Fruit fly (Drosophila melanogaster) whole organism, embryonic: ENCODE data around the gene CG42554.

Experiments
- ATbp ChIP-seq: fragments of 200-800 bp; sonication (Bioruptor generic); optimal IDR thresholded peaks from 2 replicates; lab custom pipeline; 2017; ENCODE audit warnings: missing biosample characterization, mild to moderate bottlenecking, missing genetic modification characterization, missing genetic modification reagents
- Asciz ChIP-seq: fragments of 200-800 bp; sonication (Bioruptor generic); optimal IDR thresholded peaks from 2 replicates; lab custom pipeline; 2017; ENCODE audit warnings: missing biosample characterization, mild to moderate bottlenecking, missing genetic modification characterization, missing genetic modification reagents
- B-H1 ChIP-seq: fragments of 200-800 bp; sonication (Bioruptor generic); IDR thresholded peaks from 3 replicates; pipeline ENCODE4 v1.3.6; 2022; ENCODE audit warnings: missing biosample characterization, missing genetic modification characterization
- CG11398 ChIP-seq: fragments of 200-800 bp; sonication (Bioruptor generic); optimal IDR thresholded peaks from 2 replicates; lab custom pipeline; 2016; ENCODE audit warnings: missing biosample characterization, missing genetic modification characterization
- CG14050 ChIP-seq: fragments of 200-800 bp; sonication (Bioruptor generic); IDR thresholded peaks from 3 replicates; pipeline ENCODE4 v1.3.6; 2022; ENCODE audit warnings: missing biosample characterization, missing genetic modification characterization
- CG14710 ChIP-seq: fragments of 200-800 bp; sonication (Bioruptor generic); optimal IDR thresholded peaks from 3 replicates; lab custom pipeline; 2019; ENCODE audit warnings: missing biosample characterization, mild to moderate bottlenecking, missing genetic modification characterization, moderate library complexity
- CG16815 ChIP-seq: fragments of 200-800 bp; sonication (Bioruptor generic); optimal IDR thresholded peaks from 3 replicates; lab custom pipeline; 2017; ENCODE audit warnings: missing biosample characterization, mild to moderate bottlenecking, missing genetic modification characterization
- CG17612 ChIP-seq: fragments of 200-800 bp; sonication (Bioruptor generic); IDR thresholded peaks from 2 replicates; pipeline ENCODE4 v1.3.6; 2022; ENCODE audit warnings: missing biosample characterization, missing genetic modification characterization
- CG2129 ChIP-seq: fragments of 200-800 bp; sonication (Bioruptor generic); IDR thresholded peaks from 2 replicates; pipeline ENCODE4 v1.3.6; 2022; ENCODE audit warnings: missing biosample characterization, missing genetic modification characterization; ENCODE audit not compliant: partially characterized antibody
- CG2712 ChIP-seq: fragments of 200-800 bp; optimal IDR thresholded peaks from 3 replicates; lab custom pipeline; 2019; ENCODE audit warnings: missing biosample characterization, mild to moderate bottlenecking, missing genetic modification characterization, moderate library complexity
- CG31441 ChIP-seq: fragments of 200-800 bp; sonication (Bioruptor generic); IDR thresholded peaks from 2 replicates; pipeline ENCODE4 v1.3.6; 2022; ENCODE audit warnings: missing biosample characterization, missing genetic modification characterization
- CG4707 ChIP-seq: fragments of 200-800 bp; sonication (Bioruptor generic); optimal IDR thresholded peaks from 2 replicates; lab custom pipeline; 2018; ENCODE audit warnings: missing biosample characterization, mild to moderate bottlenecking, missing genetic modification characterization, moderate library complexity
- CG4820 ChIP-seq: fragments of 200-800 bp; sonication (Bioruptor generic); optimal IDR thresholded peaks from 3 replicates; lab custom pipeline; 2016; ENCODE audit warnings: missing biosample characterization, missing genetic modification characterization
- CG5953 ChIP-seq: fragments of 200-800 bp; sonication (Bioruptor generic); IDR thresholded peaks from 2 replicates; pipeline ENCODE4 v1.3.6; 2022; ENCODE audit warnings: missing biosample characterization, missing genetic modification characterization
- CG6765 ChIP-seq: fragments of 200-800 bp; sonication (Bioruptor generic); optimal IDR thresholded peaks from 3 replicates; lab custom pipeline; 2017; ENCODE audit warnings: missing biosample characterization, mild to moderate bottlenecking, missing genetic modification characterization
- CG7556 ChIP-seq: fragments of 200-800 bp; sonication (Bioruptor generic); optimal IDR thresholded peaks from 2 replicates; lab custom pipeline; 2017; ENCODE audit warnings: missing biosample characterization, mild to moderate bottlenecking, missing genetic modification characterization
- CkIIα-i1 ChIP-seq: fragments of 200-800 bp; sonication (Bioruptor generic); IDR thresholded peaks from 2 replicates; pipeline ENCODE4 v1.3.6; 2022; ENCODE audit warnings: missing biosample characterization, missing genetic modification characterization
- Doc3 ChIP-seq: fragments of 200-800 bp; sonication (Bioruptor generic); IDR thresholded peaks from 3 replicates; pipeline ENCODE4 v1.3.6; 2022; ENCODE audit warnings: missing biosample characterization, missing genetic modification characterization; ENCODE audit not compliant: partially characterized antibody
- Dp ChIP-seq: fragments of 200-800 bp; sonication (Bioruptor generic); optimal IDR thresholded peaks from 2 replicates; lab custom pipeline; 2018; ENCODE audit warnings: missing biosample characterization, mild to moderate bottlenecking, missing genetic modification characterization, moderate library complexity
- Hand ChIP-seq: fragments of 200-800 bp; sonication (Bioruptor generic); optimal IDR thresholded peaks from 2 replicates; lab custom pipeline; 2017; ENCODE audit warnings: mild to moderate bottlenecking, missing biosample characterization, missing genetic modification reagents, missing genetic modification characterization
- Hey ChIP-seq: fragments of 200-800 bp; sonication (Bioruptor generic); optimal IDR thresholded peaks from 3 replicates; lab custom pipeline; 2018; ENCODE audit warnings: missing biosample characterization, mild to moderate bottlenecking, missing genetic modification characterization
- Optix ChIP-seq: fragments of 200-800 bp; sonication (Bioruptor generic); IDR thresholded peaks from 3 replicates; pipeline ENCODE4 v1.3.6; 2022; ENCODE audit warnings: missing biosample characterization, missing genetic modification characterization
- Rx ChIP-seq: fragments of 200-800 bp; sonication (Bioruptor generic); IDR thresholded peaks from 2 replicates; pipeline ENCODE4 v1.3.6; 2022; ENCODE audit warnings: missing biosample characterization, missing genetic modification characterization
- YL-1 ChIP-seq: fragments of 200-800 bp; sonication (Bioruptor generic); optimal IDR thresholded peaks from 3 replicates; lab custom pipeline; 2017; ENCODE audit warnings: missing biosample characterization, mild to moderate bottlenecking, missing genetic modification characterization
- ac ChIP-seq: fragments of 200-800 bp; sonication (Bioruptor generic); optimal IDR thresholded peaks from 3 replicates; lab custom pipeline; 2017; ENCODE audit warnings: missing biosample characterization, mild to moderate bottlenecking, missing genetic modification characterization
- aop ChIP-seq: fragments of 200-800 bp; sonication (Bioruptor generic); IDR thresholded peaks from 2 replicates; pipeline ENCODE4 v1.3.6; 2022; ENCODE audit warnings: missing biosample characterization, missing genetic modification characterization
- bowl ChIP-seq: fragments of 200-800 bp; sonication (Bioruptor generic); IDR thresholded peaks from 2 replicates; pipeline ENCODE4 v1.3.6; 2022; ENCODE audit warnings: missing biosample characterization, missing genetic modification characterization
- crp ChIP-seq, 2 experiments: fragments of 200-800 bp; sonication (Bioruptor generic); optimal IDR thresholded peaks; 2 replicates in 1 of 2; 3 replicates in 1 of 2; lab custom pipeline; 2017; ENCODE audit warnings: missing biosample characterization in 2 of 2, missing genetic modification characterization in 2 of 2, mild to moderate bottlenecking in 1 of 2, moderate library complexity in 1 of 2
- da ChIP-seq: fragments of 200-800 bp; sonication (Bioruptor generic); optimal IDR thresholded peaks from 2 replicates; lab custom pipeline; 2016; ENCODE audit warnings: missing biosample characterization, missing genetic modification characterization
- disco-r ChIP-seq: fragments of 200-800 bp; sonication (Bioruptor generic); optimal IDR thresholded peaks from 2 replicates; lab custom pipeline; 2016; ENCODE audit warnings: missing biosample characterization, missing genetic modification characterization
- dm ChIP-seq: fragments of 200-800 bp; sonication (Bioruptor generic); optimal IDR thresholded peaks from 3 replicates; lab custom pipeline; 2016; ENCODE audit warnings: missing biosample characterization, missing genetic modification characterization
- dmrt99B ChIP-seq: fragments of 200-800 bp; sonication (Bioruptor generic); optimal IDR thresholded peaks from 2 replicates; lab custom pipeline; 2018; ENCODE audit warnings: missing biosample characterization, mild to moderate bottlenecking, missing genetic modification characterization, moderate library complexity
- dysf ChIP-seq: fragments of 200-800 bp; sonication (Bioruptor generic); IDR thresholded peaks from 3 replicates; pipeline ENCODE4 v1.3.6; 2022; ENCODE audit warnings: missing biosample characterization, missing genetic modification characterization
- gcm2 ChIP-seq: fragments of 200-800 bp; sonication (Bioruptor generic); optimal IDR thresholded peaks from 2 replicates; lab custom pipeline; 2016; ENCODE audit warnings: missing biosample characterization, missing genetic modification characterization
- h ChIP-seq: fragments of >200 bp; optimal IDR thresholded peaks from 2 replicates; lab custom pipeline; 2017
- kay ChIP-seq: fragments of 200-800 bp; sonication (Bioruptor generic); optimal IDR thresholded peaks from 2 replicates; lab custom pipeline; 2016; ENCODE audit warnings: missing biosample characterization, missing genetic modification characterization
- klu ChIP-seq: fragments of 200-800 bp; sonication (Bioruptor generic); IDR thresholded peaks from 2 replicates; pipeline ENCODE4 v1.3.6; 2022; ENCODE audit warnings: missing biosample characterization, missing genetic modification characterization
- kni ChIP-seq: fragments of 200-800 bp; sonication (Bioruptor generic); optimal IDR thresholded peaks from 3 replicates; lab custom pipeline; 2017; ENCODE audit warnings: mild to moderate bottlenecking, missing biosample characterization, missing genetic modification reagents, missing genetic modification characterization
- lilli ChIP-seq: fragments of 200-800 bp; sonication (Bioruptor generic); optimal IDR thresholded peaks from 3 replicates; lab custom pipeline; 2016; ENCODE audit warnings: missing biosample characterization, missing genetic modification characterization
- mam ChIP-seq: fragments of 200-800 bp; sonication (Bioruptor generic); optimal IDR thresholded peaks from 3 replicates; lab custom pipeline; 2016; ENCODE audit warnings: missing biosample characterization, missing genetic modification characterization
- pan ChIP-seq, 4 experiments: fragments of >200 bp in 3 of 4; fragments of 200-800 bp in 1 of 4; sonication (Bioruptor generic) in 1 of 4; optimal IDR thresholded peaks in 3 of 4; IDR thresholded peaks in 1 of 4; 2 replicates each; pipeline versions ENCODE4 v1.3.6 to Lab custom; 2017 to 2022; ENCODE audit warnings: missing biosample characterization in 2 of 4, missing genetic modification characterization in 2 of 4, mixed read lengths in 1 of 4
- psq ChIP-seq: fragments of 200-800 bp; sonication (Bioruptor generic); optimal IDR thresholded peaks from 2 replicates; lab custom pipeline; 2017; ENCODE audit warnings: missing biosample characterization, missing genetic modification characterization
- pzg ChIP-seq: fragments of 200-800 bp; sonication (Bioruptor generic); optimal IDR thresholded peaks from 3 replicates; lab custom pipeline; 2018; ENCODE audit warnings: missing biosample characterization, mild to moderate bottlenecking, missing genetic modification characterization, moderate library complexity
- sc ChIP-seq, 3 experiments: fragments of >200 bp in 2 of 3; fragments of 200-800 bp in 1 of 3; sonication (Bioruptor generic) in 1 of 3; optimal IDR thresholded peaks; 2 replicates in 2 of 3; 3 replicates in 1 of 3; lab custom pipeline; 2017; ENCODE audit warnings: mild to moderate bottlenecking in 1 of 3, missing biosample characterization in 1 of 3, missing genetic modification characterization in 1 of 3, missing genetic modification reagents in 1 of 3
- so ChIP-seq: fragments of 200-800 bp; sonication (Bioruptor generic); IDR thresholded peaks from 3 replicates; pipeline ENCODE4 v1.3.6; 2022; ENCODE audit warnings: missing biosample characterization, missing genetic modification characterization
- tgo ChIP-seq: fragments of 200-800 bp; sonication (Bioruptor generic); IDR thresholded peaks from 3 replicates; pipeline ENCODE4 v1.3.6; 2022; ENCODE audit warnings: missing biosample characterization, missing genetic modification characterization
- unc-4 ChIP-seq: fragments of 200-800 bp; sonication (Bioruptor generic); IDR thresholded peaks from 2 replicates; pipeline ENCODE4 v1.3.6; 2022; ENCODE audit warnings: missing biosample characterization, missing genetic modification characterization; ENCODE audit not compliant: partially characterized antibody
- zfh2 ChIP-seq: fragments of 200-800 bp; sonication (Bioruptor generic); optimal IDR thresholded peaks from 2 replicates; lab custom pipeline; 2016; ENCODE audit warnings: missing biosample characterization, missing genetic modification characterization

Gene CG42554

dm6 chr3L:791251-791991 is 44.1 kb upstream of the CG42554 start (continued):
- no peak for TF ChIP-seq YL-1 (GFP tag; lab: Kevin White, UChicago)
- peak; percentile 1 for TF ChIP-seq gcm2
- TF ChIP-seq Optix (GFP tag; lab: Robert Waterston, UW): peak; percentile 57; the same call in 2 of the 3 replicates
- TF ChIP-seq pzg: no peak
- 0 out of 3 replicates have a peak, but pooled peaks have one; percentile 32 for TF ChIP-seq so (GFP tag; lab: Robert Waterston, UW)
- peak; percentile 54 for TF ChIP-seq CG4707
- peak; percentile 81 for TF ChIP-seq dmrt99B (tag; lab: Kevin White, UChicago)
- peak; percentile 7 for TF ChIP-seq dm (GFP tag; lab: Kevin White, UChicago)
- no peak for TF ChIP-seq Rx (GFP tag; lab: Robert Waterston, UW)
- peak; percentile 67 for TF ChIP-seq CG7556 (GFP tag; lab: Kevin White, UChicago)
- peak; percentile 31; the same call in 1 of the 3 replicates for TF ChIP-seq B-H1 (GFP tag; lab: Robert Waterston, UW)
- TF ChIP-seq da (GFP tag; lab: Kevin White, UChicago): no peak
- TF ChIP-seq kni (GFP tag; lab: Kevin White, UChicago): peak; percentile 17
- peak; percentile 2 for TF ChIP-seq mam (GFP tag; lab: Kevin White, UChicago)
- no peak for TF ChIP-seq bowl
- no peak for TF ChIP-seq h (lab: Kevin White, UChicago)
- peak; percentile 50 for TF ChIP-seq ac (GFP tag; lab: Kevin White, UChicago)
- TF ChIP-seq CG14050 (GFP tag; lab: Robert Waterston, UW): peak; percentile 46; the same call in 2 of the 3 replicates
- TF ChIP-seq CkIIα-i1 (GFP tag; lab: Robert Waterston, UW): no peak
- TF ChIP-seq tgo (GFP tag; lab: Robert Waterston, UW): peak; percentile 56
- TF ChIP-seq zfh2 (GFP tag; lab: Kevin White, UChicago): no peak
- TF ChIP-seq CG17612 (GFP tag; lab: Robert Waterston, UW): no peak
- peak; percentile 24 for TF ChIP-seq CG6765 (GFP tag; lab: Kevin White, UChicago)
- no peak for TF ChIP-seq kay
- peak; percentile 80 for TF ChIP-seq CG31441 (GFP tag; lab: Robert Waterston, UW)
- no peak for TF ChIP-seq Hand (GFP tag; lab: Kevin White, UChicago)
- TF ChIP-seq lilli: peak; percentile 40
- TF ChIP-seq ATbp (GFP tag; lab: Kevin White, UChicago): peak; percentile 75
- TF ChIP-seq CG5953 (GFP tag; lab: Robert Waterston, UW): no peak; the same call in 1 of the 2 replicates
- TF ChIP-seq Dp (GFP tag; lab: Kevin White, UChicago): no peak
- no peak for TF ChIP-seq aop (GFP tag; lab: Robert Waterston, UW)
- TF ChIP-seq crp (GFP tag; optimal IDR thresholded peaks at IDR 0.05; lab: Kevin White, UChicago): no peak
- TF ChIP-seq Hey: no peak
- TF ChIP-seq CG2129 (GFP tag; lab: Robert Waterston, UW): no peak
- no peak for TF ChIP-seq psq
- TF ChIP-seq CG11398: no peak
- TF ChIP-seq Asciz (GFP tag; lab: Kevin White, UChicago): peak; percentile 61
- peak; percentile 35 for TF ChIP-seq disco-r (GFP tag; lab: Kevin White, UChicago)
- TF ChIP-seq sc (optimal IDR thresholded peaks at IDR 0.05; lab: Kevin White, UChicago): no peak
- peak; percentile 44 for TF ChIP-seq sc (GFP tag; optimal IDR thresholded peaks at IDR 0.05; lab: Kevin White, UChicago)
- TF ChIP-seq CG14710 (tag; lab: Kevin White, UChicago): peak; percentile 70
- peak; percentile 11 for TF ChIP-seq CG4820
- TF ChIP-seq klu: no peak
- no peak for TF ChIP-seq pan (optimal IDR thresholded peaks at IDR 0.05; lab: Kevin White, UChicago)
- TF ChIP-seq pan (GFP tag; optimal IDR thresholded peaks at IDR 0.05 in 1 of 2, IDR thresholded peaks at IDR 0.05 in 1 of 2): peak in 1 of 2 experiments; percentile 65
- peak; percentile 36 for TF ChIP-seq CG16815 (GFP tag; lab: Kevin White, UChicago)
- peak; percentile 81 for TF ChIP-seq CG2712
- TF ChIP-seq Doc3 (GFP tag; lab: Robert Waterston, UW): 0 out of 3 replicates have a peak, but pooled peaks have one; percentile 16
- TF ChIP-seq unc-4 (GFP tag; lab: Robert Waterston, UW): no peak
- peak; percentile 61; the same call in 2 of the 3 replicates for TF ChIP-seq dysf
